Worm (Caenorhabditis elegans) whole organism, young adult: ENCODE results near the gene F54H5.3.

ENCODE experiments used
- B0035.1 ChIP-seq: sonication (generic microtip); optimal IDR thresholded peaks from 2 replicates; lab custom pipeline; 2016; ENCODE audit warnings: missing genetic modification characterization, mild to moderate bottlenecking, missing compliant biosample characterization, missing genotype, missing genetic modification reagents
- B0261.1 ChIP-seq: sonication (generic microtip); optimal IDR thresholded peaks from 2 replicates; lab custom pipeline; 2016; ENCODE audit warnings: mild to moderate bottlenecking, missing genetic modification characterization, moderate library complexity, missing compliant biosample characterization
- F49E8.2 ChIP-seq: sonication (generic microtip); optimal IDR thresholded peaks from 3 replicates; lab custom pipeline; 2017; ENCODE audit warnings: missing genetic modification characterization, mild to moderate bottlenecking, missing compliant biosample characterization, antibody characterized with exemption, moderate library complexity; ENCODE audit not compliant: insufficient read depth
- F52B5.7 ChIP-seq: sonication (generic microtip); optimal IDR thresholded peaks from 2 replicates; lab custom pipeline; 2016; ENCODE audit warnings: mild to moderate bottlenecking, missing genetic modification characterization, missing compliant biosample characterization
- F55B11.4 ChIP-seq: sonication (generic microtip); optimal IDR thresholded peaks from 2 replicates; lab custom pipeline; 2016; ENCODE audit warnings: missing compliant biosample characterization, missing genetic modification characterization, borderline replicate concordance; ENCODE audit not compliant: insufficient read depth
- F57A8.1 ChIP-seq: fragments of 200-800 bp; sonication (Bioruptor generic); optimal IDR thresholded peaks from 2 replicates; lab custom pipeline; 2018; ENCODE audit warnings: mild to moderate bottlenecking, missing genetic modification characterization, moderate library complexity, missing compliant biosample characterization
- F57C9.4 ChIP-seq: sonication (generic microtip); optimal IDR thresholded peaks from 2 replicates; lab custom pipeline; 2017; ENCODE audit warnings: mild to moderate bottlenecking, missing genetic modification characterization, missing compliant biosample characterization
- T07F8.4 ChIP-seq: sonication (generic microtip); optimal IDR thresholded peaks from 2 replicates; lab custom pipeline; 2016; ENCODE audit warnings: mild to moderate bottlenecking, missing genetic modification characterization, moderate library complexity, missing compliant biosample characterization
- Y53F4B.3 ChIP-seq: fragments of 200-800 bp; sonication (Bioruptor generic); IDR thresholded peaks from 2 replicates; pipeline ENCODE4 v1.3.6; 2022; ENCODE audit warnings: missing genetic modification reagents, missing genetic modification characterization, missing compliant biosample characterization
- Y53G8AR.9 ChIP-seq: fragments of 200-800 bp; sonication (Bioruptor generic); conservative IDR thresholded peaks from 2 replicates; pipeline ENCODE4 v1.3.6; 2022; ENCODE audit warnings: missing genetic modification reagents, missing genetic modification characterization, missing compliant biosample characterization
- Y56A3A.18 ChIP-seq: fragments of 200-800 bp; sonication (Bioruptor generic); IDR thresholded peaks from 2 replicates; pipeline ENCODE4 v1.3.6; 2022; ENCODE audit warnings: missing genetic modification reagents, missing genetic modification characterization, missing compliant biosample characterization
- Y79H2A.3 ChIP-seq: fragments of 200-800 bp; sonication (Bioruptor generic); conservative IDR thresholded peaks from 2 replicates; pipeline ENCODE4 v1.3.6; 2022; ENCODE audit warnings: missing genetic modification reagents, missing genetic modification characterization, missing compliant biosample characterization
- ama-1 ChIP-seq, 3 experiments: fragments of 150-350 bp in 1 of 3; sonication (generic microtip) in 2 of 3; optimal IDR thresholded peaks; 2 replicates each; lab custom pipeline; 2014 to 2018; ENCODE audit warnings: missing biosample characterization in 2 of 3, missing genetic modification characterization in 2 of 3, missing genetic modification reagents in 2 of 3
- athp-1 ChIP-seq: sonication (generic microtip); optimal IDR thresholded peaks from 2 replicates; lab custom pipeline; 2017; ENCODE audit warnings: mild to moderate bottlenecking, missing genetic modification characterization, missing compliant biosample characterization
- attf-3 ChIP-seq: fragments of 200-800 bp; sonication (Bioruptor generic); conservative IDR thresholded peaks from 2 replicates; pipeline ENCODE4 v1.3.6; 2022; ENCODE audit warnings: missing genetic modification reagents, missing genetic modification characterization, missing compliant biosample characterization
- attf-5 ChIP-seq: fragments of 200-800 bp; sonication (Bioruptor generic); optimal IDR thresholded peaks from 2 replicates; lab custom pipeline; 2018; ENCODE audit warnings: mild to moderate bottlenecking, missing genetic modification characterization, missing compliant biosample characterization
- bed-2 ChIP-seq: fragments of 200-800 bp; sonication (Bioruptor generic); IDR thresholded peaks from 2 replicates; pipeline ENCODE4 v1.3.6; 2022; ENCODE audit warnings: missing genetic modification reagents, missing genetic modification characterization, missing compliant biosample characterization
- die-1 ChIP-seq: sonication (generic microtip); optimal IDR thresholded peaks from 2 replicates; lab custom pipeline; 2016; ENCODE audit warnings: missing genotype, mild to moderate bottlenecking, missing genetic modification characterization, missing compliant biosample characterization
- dpff-1 ChIP-seq: sonication (generic microtip); optimal IDR thresholded peaks from 2 replicates; lab custom pipeline; 2017; ENCODE audit warnings: mild to moderate bottlenecking, missing genetic modification characterization, missing compliant biosample characterization
- ets-4 ChIP-seq: fragments of 200-800 bp; sonication (Bioruptor generic); optimal IDR thresholded peaks from 2 replicates; lab custom pipeline; 2018; ENCODE audit warnings: mild to moderate bottlenecking, missing genetic modification characterization, missing compliant biosample characterization
- gei-17 ChIP-seq: fragments of 200-800 bp; sonication (Bioruptor generic); optimal IDR thresholded peaks from 2 replicates; lab custom pipeline; 2018; ENCODE audit warnings: mild to moderate bottlenecking, missing genetic modification characterization, missing compliant biosample characterization
- hlh-26 ChIP-seq: fragments of 200-800 bp; sonication (Bioruptor generic); conservative IDR thresholded peaks from 2 replicates; pipeline ENCODE4 v1.3.6; 2022; ENCODE audit warnings: missing genetic modification reagents, missing genetic modification characterization, missing compliant biosample characterization
- hmg-1.2 ChIP-seq: fragments of 200-800 bp; sonication (Bioruptor generic); IDR thresholded peaks from 2 replicates; pipeline ENCODE4 v1.3.6; 2022; ENCODE audit warnings: missing genetic modification reagents, missing genetic modification characterization, missing compliant biosample characterization
- hrde-1 ChIP-seq: sonication (generic microtip); optimal IDR thresholded peaks from 2 replicates; lab custom pipeline; 2016; ENCODE audit warnings: missing genetic modification characterization, mild to moderate bottlenecking, missing compliant biosample characterization, moderate library complexity, missing genotype, missing genetic modification reagents, borderline replicate concordance
- lin-54 ChIP-seq: fragments of 200-800 bp; sonication (Bioruptor generic); optimal IDR thresholded peaks from 2 replicates; lab custom pipeline; 2018; ENCODE audit warnings: mild to moderate bottlenecking, missing genetic modification characterization, missing compliant biosample characterization
- lsl-1 ChIP-seq: fragments of 200-800 bp; sonication (Bioruptor generic); optimal IDR thresholded peaks from 2 replicates; lab custom pipeline; 2018; ENCODE audit warnings: mild to moderate bottlenecking, missing genetic modification characterization, moderate library complexity, missing compliant biosample characterization
- madf-8 ChIP-seq: fragments of 200-800 bp; sonication (Bioruptor generic); conservative IDR thresholded peaks from 2 replicates; pipeline ENCODE4 v1.3.6; 2022; ENCODE audit warnings: missing genetic modification reagents, missing genetic modification characterization, missing compliant biosample characterization
- mcd-1 ChIP-seq: fragments of 200-800 bp; sonication (Bioruptor generic); IDR thresholded peaks from 2 replicates; pipeline ENCODE4 v1.3.6; 2022; ENCODE audit warnings: missing genetic modification reagents, missing genetic modification characterization, missing compliant biosample characterization
- mel-28 ChIP-seq: sonication (generic microtip); optimal IDR thresholded peaks from 2 replicates; lab custom pipeline; 2016; ENCODE audit warnings: borderline replicate concordance, mild to moderate bottlenecking, missing genetic modification characterization, missing compliant biosample characterization
- mxl-1 ChIP-seq: sonication (generic microtip); optimal IDR thresholded peaks from 2 replicates; lab custom pipeline; 2016; ENCODE audit warnings: missing genetic modification characterization, missing compliant biosample characterization
- nfya-1 ChIP-seq: sonication (generic microtip); optimal IDR thresholded peaks from 2 replicates; lab custom pipeline; 2017; ENCODE audit warnings: antibody characterized with exemption, missing compliant biosample characterization, missing genetic modification characterization, borderline replicate concordance; ENCODE audit not compliant: insufficient read depth
- nfya-2 ChIP-seq: fragments of 200-800 bp; sonication (Bioruptor generic); IDR thresholded peaks from 2 replicates; pipeline ENCODE4 v1.3.6; 2022; ENCODE audit warnings: missing genetic modification reagents, missing genetic modification characterization, missing compliant biosample characterization
- nfyb-1 ChIP-seq: fragments of 200-800 bp; sonication (Bioruptor generic); IDR thresholded peaks from 2 replicates; pipeline ENCODE4 v1.3.6; 2022; ENCODE audit warnings: missing genetic modification reagents, missing genetic modification characterization, missing compliant biosample characterization
- nhr-27 ChIP-seq: fragments of 200-800 bp; sonication (Bioruptor generic); optimal IDR thresholded peaks from 2 replicates; lab custom pipeline; 2018; ENCODE audit warnings: mild to moderate bottlenecking, missing genetic modification characterization, moderate library complexity, missing compliant biosample characterization
- nhr-80 ChIP-seq: sonication (generic microtip); optimal IDR thresholded peaks from 2 replicates; lab custom pipeline; 2016; ENCODE audit warnings: missing genetic modification characterization, missing compliant biosample characterization
- nhr-90 ChIP-seq: sonication (generic microtip); optimal IDR thresholded peaks from 2 replicates; lab custom pipeline; 2016; ENCODE audit warnings: missing genotype, mild to moderate bottlenecking, missing genetic modification characterization, missing compliant biosample characterization
- rec-8 ChIP-seq, 2 experiments: sonication (generic microtip); optimal IDR thresholded peaks; 2 replicates each; lab custom pipeline; 2016; ENCODE audit warnings: mild to moderate bottlenecking in 2 of 2, missing genetic modification characterization in 2 of 2, missing genetic modification reagents in 2 of 2, missing genotype in 2 of 2, missing biosample characterization in 1 of 2, missing compliant biosample characterization in 1 of 2, moderate library complexity in 1 of 2
- rpc-1 ChIP-seq, 2 experiments: fragments of 150-350 bp in 1 of 2; sonication (generic microtip) in 1 of 2; optimal IDR thresholded peaks; 2 replicates each; lab custom pipeline; 2014 to 2018; ENCODE audit warnings: missing biosample characterization in 1 of 2, missing genetic modification characterization in 1 of 2, missing genetic modification reagents in 1 of 2, missing genotype in 1 of 2
- sea-2 ChIP-seq: fragments of 200-800 bp; sonication (Bioruptor generic); IDR thresholded peaks from 2 replicates; pipeline ENCODE4 v1.3.6; 2022; ENCODE audit warnings: missing genetic modification characterization, missing compliant biosample characterization
- snpc-1.3 ChIP-seq: sonication (generic microtip); optimal IDR thresholded peaks from 2 replicates; lab custom pipeline; 2017; ENCODE audit warnings: missing genetic modification characterization, mild to moderate bottlenecking, missing compliant biosample characterization, antibody characterized with exemption, moderate library complexity, missing genotype, missing genetic modification reagents; ENCODE audit not compliant: insufficient read depth
- sptf-2 ChIP-seq: fragments of 200-800 bp; sonication (Bioruptor generic); optimal IDR thresholded peaks from 2 replicates; lab custom pipeline; 2018; ENCODE audit warnings: mild to moderate bottlenecking, missing genetic modification characterization, missing compliant biosample characterization
- tbp1 ChIP-seq: fragments of 200-800 bp; sonication (Bioruptor generic); optimal IDR thresholded peaks from 2 replicates; lab custom pipeline; 2018; ENCODE audit warnings: mild to moderate bottlenecking, missing genetic modification characterization, missing compliant biosample characterization
- tbx-9 ChIP-seq: sonication (generic microtip); optimal IDR thresholded peaks from 2 replicates; lab custom pipeline; 2016; ENCODE audit warnings: borderline replicate concordance, missing genetic modification characterization, inconsistent platforms, missing compliant biosample characterization
- tlf-1 ChIP-seq: fragments of 200-800 bp; sonication (Bioruptor generic); optimal IDR thresholded peaks from 2 replicates; lab custom pipeline; 2018; ENCODE audit warnings: mild to moderate bottlenecking, missing genetic modification characterization, missing compliant biosample characterization
- unc-130 ChIP-seq: sonication (generic microtip); optimal IDR thresholded peaks from 2 replicates; lab custom pipeline; 2016; ENCODE audit warnings: missing genetic modification reagents, missing genetic modification characterization, missing compliant biosample characterization

F54H5.3 gene

DNA sequence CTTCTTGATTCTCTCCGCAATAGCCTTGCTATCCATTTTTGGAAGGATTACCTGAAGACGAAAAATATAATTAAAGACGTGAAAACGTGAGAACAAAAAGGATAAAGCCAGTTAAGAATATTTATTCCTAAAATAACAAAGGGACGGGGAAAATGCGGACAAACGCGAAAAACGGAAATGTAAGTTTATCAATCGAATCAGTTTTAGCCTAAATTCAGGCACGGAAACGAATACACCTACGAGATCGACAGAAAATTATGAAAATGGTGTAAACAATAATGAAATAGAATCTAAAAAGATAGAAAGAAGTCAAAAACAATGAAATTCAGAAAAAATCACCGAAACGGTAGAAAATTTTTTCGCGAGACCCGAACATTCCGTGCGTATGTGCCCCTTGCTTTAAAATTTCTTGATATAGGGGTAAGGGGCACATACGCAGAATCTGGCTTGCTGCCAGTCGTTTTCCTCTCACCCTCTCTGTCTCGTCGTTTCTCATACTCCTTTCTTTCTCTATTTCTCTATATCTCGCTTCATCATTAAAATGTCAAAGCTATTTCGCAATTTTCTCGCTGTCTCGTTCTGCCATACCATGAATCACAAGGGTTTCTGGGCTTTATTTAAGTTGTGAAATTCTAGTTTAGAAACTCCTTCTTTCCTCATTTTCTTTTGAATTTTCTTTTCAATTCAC, 33.2 kb upstream of the F54H5.3 start, which contains the start of gene icd-1:
TSS of gene icd-1 (minus strand) at position 51 of the 688 bp plus-strand sequence.
- TF ChIP-seq F52B5.7 (no peak), ets-4 (GFP tag; lab: Kevin White, UChicago) (no peak), hrde-1 (tag; lab: Kevin White, UChicago) (peak; percentile 58), mxl-1 (tag; lab: Kevin White, UChicago) (no peak), Y56A3A.18 (GFP tag; lab: Robert Waterston, UW) (0 out of 2 replicates have a peak, but pooled peaks have one; percentile 19), Y53F4B.3 (GFP tag; lab: Robert Waterston, UW) (0 out of 2 replicates have a peak, but pooled peaks have one; percentile 10), ama-1 (optimal IDR thresholded peaks at IDR 0.05; lab: Kevin White, UChicago) (no peak), ama-1 (GFP tag; optimal IDR thresholded peaks at IDR 0.05; lab: Kevin White, UChicago) (peak in 1 of 2 experiments; percentile 12), attf-3 (peak; percentile 72; the same call in 1 of the 2 replicates), bed-2 (no peak), B0261.1 (peak; percentile 20), tlf-1 (GFP tag; lab: Kevin White, UChicago) (peak; percentile 94), mcd-1 (GFP tag; lab: Robert Waterston, UW) (peak; percentile 93), nfya-1 (tag; lab: Kevin White, UChicago) (no peak), hmg-1.2 (peak; percentile 99), tbp1 (GFP tag; lab: Kevin White, UChicago) (peak; percentile 76), madf-8 (GFP tag; lab: Robert Waterston, UW) (peak; percentile 71), attf-5 (GFP tag; lab: Kevin White, UChicago) (peak; percentile 97), T07F8.4 (tag; lab: Kevin White, UChicago) (no peak), nfya-2 (no peak), gei-17 (peak; percentile 80), Y53G8AR.9 (GFP tag; lab: Robert Waterston, UW) (peak; percentile 92), dpff-1 (tag; lab: Kevin White, UChicago) (no peak), nfyb-1 (GFP tag; lab: Robert Waterston, UW) (peak; percentile 94), mel-28 (tag; lab: Kevin White, UChicago) (no peak), F49E8.2 (tag; lab: Kevin White, UChicago) (peak; percentile 96), sptf-2 (GFP tag; lab: Kevin White, UChicago) (no peak), unc-130 (peak; percentile 88), hlh-26 (GFP tag; lab: Robert Waterston, UW) (no peak), nhr-27 (no peak), lin-54 (GFP tag; lab: Kevin White, UChicago) (peak; percentile 90), F57C9.4 (tag; lab: Kevin White, UChicago) (no peak), F57A8.1 (GFP tag; lab: Kevin White, UChicago) (no peak), nhr-90 (tag; lab: Kevin White, UChicago) (peak; percentile 20), athp-1 (tag; lab: Kevin White, UChicago) (peak; percentile 91), sea-2 (no peak), lsl-1 (peak; percentile 81), Y79H2A.3 (no peak; the same call in 1 of the 2 replicates), B0035.1 (tag; lab: Kevin White, UChicago) (no peak), nhr-80 (tag; lab: Kevin White, UChicago) (peak; percentile 69), snpc-1.3 (peak; percentile 89), rpc-1 (optimal IDR thresholded peaks at IDR 0.05; lab: Kevin White, UChicago) (peak; percentile 13), rpc-1 (tag; optimal IDR thresholded peaks at IDR 0.05; lab: Kevin White, UChicago) (no peak), tbx-9 (no peak), rec-8 (tag; optimal IDR thresholded peaks at IDR 0.05; lab: Kevin White, UChicago) (peak in 1 of 2 experiments; percentile 65), F55B11.4 (no peak), die-1 (tag; lab: Kevin White, UChicago) (no peak)
